Worm (Caenorhabditis elegans) whole organism, L3 larva: ENCODE data around the gene srw-55.
"Not testable (repeated sequence)": the region's sequence is repeated elsewhere in the genome, so short reads cannot be mapped to it uniquely, and the experiment has no call there.

Experiments
- ama-1 ChIP-seq: fragments of 150-350 bp; optimal IDR thresholded peaks from 2 replicates; lab custom pipeline; 2018
- ceh-16 ChIP-seq: sonication (generic microtip); optimal IDR thresholded peaks from 2 replicates; lab custom pipeline; 2017; ENCODE audit warnings: missing biosample characterization, missing genetic modification characterization
- ceh-82 ChIP-seq: fragments of 150-350 bp; optimal IDR thresholded peaks from 2 replicates; lab custom pipeline; 2014; ENCODE audit warnings: missing biosample characterization, missing genetic modification characterization
- ceh-9 ChIP-seq: sonication (generic microtip); optimal IDR thresholded peaks from 2 replicates; lab custom pipeline; 2018; ENCODE audit warnings: missing biosample characterization, missing genetic modification characterization
- daf-12 ChIP-seq: fragments of 150-350 bp; optimal IDR thresholded peaks from 2 replicates; lab custom pipeline; 2014; ENCODE audit warnings: missing biosample characterization, missing genetic modification reagents, missing genetic modification characterization
- egl-27 ChIP-seq: sonication (generic microtip); optimal IDR thresholded peaks from 4 replicates; lab custom pipeline; 2017; ENCODE audit warnings: missing biosample characterization, missing genetic modification reagents, missing genetic modification characterization
- elt-1 ChIP-seq: fragments of 150-350 bp; optimal IDR thresholded peaks from 2 replicates; lab custom pipeline; 2014; ENCODE audit warnings: missing biosample characterization, missing genetic modification characterization
- elt-2 ChIP-seq: sonication (generic microtip); optimal IDR thresholded peaks from 2 replicates; lab custom pipeline; 2016; ENCODE audit warnings: missing genetic modification reagents, mild to moderate bottlenecking, missing genetic modification characterization, missing compliant biosample characterization
- elt-3 ChIP-seq, 3 experiments: fragments of 150-350 bp in 1 of 3; sonication (generic microtip) in 2 of 3; optimal IDR thresholded peaks; 2 replicates in 2 of 3; 4 replicates in 1 of 3; lab custom pipeline; 2014 to 2017; ENCODE audit warnings: missing biosample characterization in 3 of 3, missing genetic modification characterization in 3 of 3
- fkh-10 ChIP-seq: sonication (generic microtip); optimal IDR thresholded peaks from 2 replicates; lab custom pipeline; 2017; ENCODE audit warnings: missing biosample characterization, missing genetic modification reagents, missing genetic modification characterization
- fkh-2 ChIP-seq: fragments of 150-350 bp; optimal IDR thresholded peaks from 2 replicates; lab custom pipeline; 2014; ENCODE audit warnings: missing biosample characterization, missing genetic modification reagents, missing genetic modification characterization
- fos-1 ChIP-seq: fragments of 150-350 bp; optimal IDR thresholded peaks from 2 replicates; lab custom pipeline; 2014; ENCODE audit warnings: missing biosample characterization, missing genetic modification characterization
- jun-1 ChIP-seq: fragments of 150-350 bp; optimal IDR thresholded peaks from 2 replicates; lab custom pipeline; 2014; ENCODE audit warnings: missing biosample characterization, missing genetic modification reagents, missing genetic modification characterization
- lin-39 ChIP-seq: fragments of 150-350 bp; optimal IDR thresholded peaks from 2 replicates; lab custom pipeline; 2018; ENCODE audit warnings: missing biosample characterization, missing genetic modification reagents, missing genetic modification characterization
- lsy-12 ChIP-seq: sonication (generic microtip); optimal IDR thresholded peaks from 2 replicates; lab custom pipeline; 2016; ENCODE audit warnings: mild to moderate bottlenecking, missing genetic modification characterization, missing compliant biosample characterization
- mdl-1 ChIP-seq: fragments of 150-350 bp; optimal IDR thresholded peaks from 2 replicates; lab custom pipeline; 2014; ENCODE audit warnings: missing biosample characterization, missing genetic modification characterization
- mml-1 ChIP-seq: fragments of 150-350 bp; sonication (generic microtip); optimal IDR thresholded peaks from 3 replicates; lab custom pipeline; 2014; ENCODE audit warnings: missing biosample characterization, missing genetic modification characterization
- nfya-1 ChIP-seq: sonication (generic microtip); optimal IDR thresholded peaks from 2 replicates; lab custom pipeline; 2017; ENCODE audit warnings: missing genetic modification characterization, mild to moderate bottlenecking, missing compliant biosample characterization, antibody characterized with exemption, moderate library complexity; ENCODE audit not compliant: insufficient read depth
- nhr-12 ChIP-seq: fragments of 150-350 bp; optimal IDR thresholded peaks from 2 replicates; lab custom pipeline; 2014; ENCODE audit warnings: missing biosample characterization, missing genetic modification characterization
- nhr-23 ChIP-seq: fragments of 150-350 bp; optimal IDR thresholded peaks from 2 replicates; lab custom pipeline; 2014; ENCODE audit warnings: missing biosample characterization, missing genetic modification reagents, missing genetic modification characterization
- nhr-237 ChIP-seq: fragments of 150-350 bp; optimal IDR thresholded peaks from 2 replicates; lab custom pipeline; 2014; ENCODE audit warnings: missing biosample characterization, missing genetic modification characterization
- nhr-25 ChIP-seq: sonication (generic microtip); optimal IDR thresholded peaks from 2 replicates; lab custom pipeline; 2017; ENCODE audit warnings: missing biosample characterization, missing genetic modification characterization
- nhr-43 ChIP-seq: sonication (generic microtip); optimal IDR thresholded peaks from 2 replicates; lab custom pipeline; 2016; ENCODE audit warnings: mild to moderate bottlenecking, missing genetic modification characterization, missing compliant biosample characterization; ENCODE audit not compliant: poor library complexity, severe bottlenecking
- nhr-67 ChIP-seq: fragments of 150-350 bp; optimal IDR thresholded peaks from 2 replicates; lab custom pipeline; 2014; ENCODE audit warnings: missing biosample characterization, missing genetic modification characterization
- nhr-76 ChIP-seq: fragments of 150-350 bp; sonication (generic microtip); optimal IDR thresholded peaks from 5 replicates; lab custom pipeline; 2014; ENCODE audit warnings: missing biosample characterization, missing genetic modification characterization
- nhr-77 ChIP-seq: fragments of 150-350 bp; optimal IDR thresholded peaks from 2 replicates; lab custom pipeline; 2014; ENCODE audit warnings: missing biosample characterization, missing genetic modification characterization
- pqm-1 ChIP-seq: fragments of 150-350 bp; optimal IDR thresholded peaks from 2 replicates; lab custom pipeline; 2017; ENCODE audit warnings: missing biosample characterization, missing genetic modification characterization, inconsistent platforms
- sea-2 ChIP-seq: fragments of 150-350 bp; sonication (generic microtip); optimal IDR thresholded peaks from 4 replicates; lab custom pipeline; 2014; ENCODE audit warnings: missing biosample characterization, missing genetic modification reagents, missing genetic modification characterization
- snpc-4 ChIP-seq: fragments of 150-350 bp; optimal IDR thresholded peaks from 2 replicates; lab custom pipeline; 2014; ENCODE audit warnings: missing biosample characterization, missing genetic modification characterization
- tbx-2 ChIP-seq: sonication (generic microtip); optimal IDR thresholded peaks from 2 replicates; lab custom pipeline; 2016; ENCODE audit warnings: mild to moderate bottlenecking, missing genetic modification characterization, missing compliant biosample characterization
- unc-62 ChIP-seq: fragments of 150-350 bp; sonication (generic microtip); optimal IDR thresholded peaks from 4 replicates; lab custom pipeline; 2014; ENCODE audit warnings: missing biosample characterization, missing genetic modification reagents, missing genetic modification characterization
- ztf-11 ChIP-seq: fragments of 150-350 bp; optimal IDR thresholded peaks from 2 replicates; lab custom pipeline; 2014; ENCODE audit warnings: missing biosample characterization, missing genetic modification characterization

Gene srw-55

DNA sequence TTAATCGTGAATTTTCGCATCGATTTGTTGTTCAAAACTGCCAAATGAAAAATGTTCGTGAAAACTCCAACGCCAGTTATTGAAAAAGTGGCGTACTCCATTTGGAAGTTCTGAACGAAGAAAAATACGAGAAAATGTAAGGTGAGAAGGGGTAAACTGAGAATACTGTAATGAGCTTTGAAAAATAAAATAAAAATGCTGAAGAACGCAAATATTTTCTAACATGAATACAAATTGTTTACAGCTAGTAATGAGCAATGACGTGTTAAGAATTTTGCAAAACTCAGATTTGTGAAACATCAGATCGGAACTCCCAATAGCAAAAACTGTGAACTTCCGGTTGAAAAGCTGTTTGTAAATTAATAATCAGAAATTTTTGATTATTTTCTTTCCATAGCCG lies 7.8 kb downstream of the srw-55 start, which contains the start of gene srw-26:
Gene srw-26, minus strand, starts transcription at position 101 of the 400 bp plus-strand sequence.
- TF ChIP-seq mml-1, result no peak
- TF ChIP-seq daf-12 (tag; lab: Kevin White, UChicago), result no peak
- TF ChIP-seq ztf-11 (tag; lab: Kevin White, UChicago), result no peak
- no peak for TF ChIP-seq nfya-1
- no peak for TF ChIP-seq nhr-12 (tag; lab: Kevin White, UChicago)
- TF ChIP-seq nhr-76 (tag; lab: Kevin White, UChicago), result no peak
- TF ChIP-seq fos-1, result no peak
- no peak for TF ChIP-seq jun-1 (tag; lab: Kevin White, UChicago)
- TF ChIP-seq tbx-2 (tag; lab: Kevin White, UChicago), result no peak
- no peak for TF ChIP-seq egl-27 (tag; lab: Kevin White, UChicago)
- TF ChIP-seq ama-1, result no peak
- TF ChIP-seq fkh-2 (tag; lab: Kevin White, UChicago), result no peak
- TF ChIP-seq nhr-77 (tag; lab: Kevin White, UChicago), result no peak
- TF ChIP-seq lin-39, result no peak
- no peak for TF ChIP-seq fkh-10 (GFP tag; lab: Kevin White, UChicago)
- TF ChIP-seq ceh-82 (tag; lab: Kevin White, UChicago), result no peak
- no peak for TF ChIP-seq nhr-25 (tag; lab: Kevin White, UChicago)
- no peak for TF ChIP-seq nhr-23
- no peak for TF ChIP-seq sea-2 (GFP tag; lab: Kevin White, UChicago)
- TF ChIP-seq nhr-237 (tag; lab: Kevin White, UChicago), result no peak

DNA sequence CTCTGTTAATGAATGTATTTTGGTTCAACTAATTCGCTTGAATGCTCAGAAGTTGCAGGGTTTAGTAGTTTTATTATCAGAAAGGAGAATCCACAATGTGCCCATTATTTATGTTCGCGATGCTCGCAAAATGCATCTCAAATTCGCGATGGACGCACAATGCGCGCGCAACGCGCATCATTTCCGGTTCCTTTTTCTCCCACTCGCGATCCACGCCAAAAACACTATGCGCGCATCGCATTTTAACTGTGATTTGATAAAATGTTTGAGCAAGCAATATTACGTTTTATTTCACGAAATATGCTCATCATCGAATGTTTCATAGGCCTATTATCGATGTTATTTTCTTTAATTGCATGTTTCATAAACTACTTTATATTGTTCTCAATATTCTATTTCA lies 10.3 kb downstream of the srw-55 start, which contains the start of gene srbc-77:
Gene srbc-77, plus strand, starts transcription at position 301 of the 400 bp plus-strand sequence.
- not testable (repeated sequence) for TF ChIP-seq snpc-4 (tag; lab: Kevin White, UChicago); egl-27 (tag; lab: Kevin White, UChicago); fkh-10 (GFP tag; lab: Kevin White, UChicago)

DNA sequence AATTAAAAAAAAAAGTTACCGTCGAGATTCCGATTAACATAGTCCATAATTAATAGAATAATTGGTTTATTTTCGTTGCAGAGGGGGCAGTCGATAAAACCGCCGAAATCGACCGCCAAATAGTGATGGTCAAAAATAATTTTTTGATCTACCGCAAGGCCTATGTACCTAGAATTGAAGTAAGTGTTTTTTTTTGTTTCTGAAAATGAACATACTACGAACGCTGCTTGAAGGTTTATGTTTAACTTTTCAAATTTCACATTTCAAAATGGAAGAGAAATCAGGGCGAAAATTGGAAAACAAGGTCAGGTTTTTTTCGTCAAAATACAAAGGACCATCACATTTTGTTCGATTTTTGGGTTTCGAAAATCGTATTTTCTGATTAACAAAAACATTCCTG lies 11.8 kb downstream of the srw-55 start, which contains the start of gene pzf-1:
Gene pzf-1, minus strand, starts transcription at position 101 of the 400 bp plus-strand sequence.
- no peak for TF ChIP-seq nhr-23
- TF ChIP-seq nhr-237 (tag; lab: Kevin White, UChicago), result no peak
- TF ChIP-seq nhr-77 (tag; lab: Kevin White, UChicago), result no peak
- TF ChIP-seq elt-3 (tag; optimal IDR thresholded peaks at IDR 0.05; lab: Kevin White, UChicago), result no peak
- TF ChIP-seq nfya-1, result no peak
- no peak for TF ChIP-seq jun-1 (tag; lab: Kevin White, UChicago)
- TF ChIP-seq ztf-11 (tag; lab: Kevin White, UChicago), result no peak
- no peak for TF ChIP-seq daf-12 (tag; lab: Kevin White, UChicago)
- TF ChIP-seq sea-2 (GFP tag; lab: Kevin White, UChicago), result no peak
- TF ChIP-seq mml-1, result no peak
- no peak for TF ChIP-seq tbx-2 (tag; lab: Kevin White, UChicago)
- TF ChIP-seq nhr-43 (tag; lab: Kevin White, UChicago), result no peak

DNA sequence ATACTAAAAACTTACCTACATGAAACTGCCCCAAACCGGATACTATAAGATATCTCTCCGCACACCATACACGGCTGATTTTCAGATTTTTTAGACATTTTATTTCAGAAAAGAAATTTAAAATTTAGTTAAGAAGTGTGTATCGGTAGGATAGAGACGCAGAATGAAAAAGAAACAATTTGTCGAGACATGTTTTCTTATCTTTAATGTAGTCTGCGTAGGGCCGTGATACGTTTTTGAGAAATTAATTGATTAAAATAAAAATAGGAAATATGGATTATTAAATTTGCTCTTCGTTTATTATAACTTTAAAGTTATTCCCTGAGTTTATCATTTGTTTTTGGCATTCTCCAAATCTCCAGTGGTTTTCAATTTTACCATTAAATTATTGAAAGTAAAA lies 15.8 kb downstream of the srw-55 start, which contains the start of gene nhr-108:
Gene nhr-108, minus strand, starts transcription at position 166 of the 400 bp plus-strand sequence.
- TF ChIP-seq mdl-1 (tag; lab: Kevin White, UChicago) (no peak), lin-39 (no peak), lsy-12 (tag; lab: Kevin White, UChicago) (no peak), pqm-1 (tag; lab: Kevin White, UChicago) (no peak), elt-2 (tag; lab: Kevin White, UChicago) (peak; percentile 42)

DNA sequence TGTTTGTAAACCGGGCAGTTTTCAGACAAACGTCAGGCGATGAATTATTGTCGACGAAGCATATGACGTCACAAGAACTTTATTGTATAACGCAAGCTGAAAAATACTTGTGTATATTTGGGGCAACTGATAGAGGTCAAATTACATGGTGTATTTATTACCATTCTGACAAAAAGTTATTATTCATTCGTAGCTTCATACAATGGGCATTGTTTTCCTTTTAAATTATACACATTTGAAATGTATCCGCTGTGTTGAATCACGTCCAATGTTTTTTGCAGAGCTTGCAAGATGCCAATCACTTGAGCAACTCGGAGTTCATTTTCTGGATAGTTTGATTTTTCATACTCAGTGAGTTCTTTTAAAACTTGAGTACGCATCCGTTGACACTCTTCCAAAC lies 17.2 kb downstream of the srw-55 start, which contains the start of gene F35E8.13:
Gene F35E8.13, plus strand, starts transcription at position 301 of the 400 bp plus-strand sequence.
- no peak for TF ChIP-seq elt-1 (tag; lab: Kevin White, UChicago)
- TF ChIP-seq nhr-12 (tag; lab: Kevin White, UChicago), result no peak
- TF ChIP-seq fkh-10 (GFP tag; lab: Kevin White, UChicago), result no peak
- TF ChIP-seq ceh-9, result no peak
- TF ChIP-seq nfya-1, result no peak
- no peak for TF ChIP-seq ceh-16 (tag; lab: Kevin White, UChicago)
- TF ChIP-seq lsy-12 (tag; lab: Kevin White, UChicago), result no peak
- TF ChIP-seq nhr-237 (tag; lab: Kevin White, UChicago), result no peak
- TF ChIP-seq tbx-2 (tag; lab: Kevin White, UChicago), result no peak
- no peak for TF ChIP-seq nhr-67 (tag; lab: Kevin White, UChicago)
- no peak for TF ChIP-seq ceh-82 (tag; lab: Kevin White, UChicago)
- no peak for TF ChIP-seq mml-1
- no peak for TF ChIP-seq unc-62
